Fruit fly (Drosophila melanogaster) whole organism, embryonic: Measurements from ENCODE around the gene Pnn.

ENCODE experiments used
- Bdp1 ChIP-seq: fragments of 200-800 bp; sonication (Bioruptor generic); optimal IDR thresholded peaks from 3 replicates; lab custom pipeline; 2016; ENCODE audit warnings: missing biosample characterization, missing genetic modification characterization
- Bgb ChIP-seq: fragments of 200-800 bp; sonication (Bioruptor generic); IDR thresholded peaks from 2 replicates; pipeline ENCODE4 v1.3.6; 2022; ENCODE audit warnings: missing biosample characterization, missing genetic modification characterization; ENCODE audit not compliant: partially characterized antibody
- CG10209 ChIP-seq: fragments of 200-800 bp; sonication (Bioruptor generic); optimal IDR thresholded peaks from 3 replicates; lab custom pipeline; 2017; ENCODE audit warnings: missing biosample characterization, mild to moderate bottlenecking, missing genetic modification characterization, missing genetic modification reagents
- CG1024 ChIP-seq: fragments of 200-800 bp; sonication (Bioruptor generic); IDR thresholded peaks from 2 replicates; pipeline ENCODE4 v1.3.6; 2022; ENCODE audit warnings: missing biosample characterization, missing genetic modification characterization
- CG10543 ChIP-seq: fragments of 200-800 bp; sonication (Bioruptor generic); optimal IDR thresholded peaks from 3 replicates; lab custom pipeline; 2017; ENCODE audit warnings: missing biosample characterization, mild to moderate bottlenecking, missing genetic modification characterization, moderate library complexity
- CG10959 ChIP-seq: fragments of 200-800 bp; sonication (Bioruptor generic); IDR thresholded peaks from 2 replicates; pipeline ENCODE4 v1.3.6; 2022; ENCODE audit warnings: missing biosample characterization, missing genetic modification characterization
- CG11085 ChIP-seq: fragments of 200-800 bp; sonication (Bioruptor generic); IDR thresholded peaks from 2 replicates; pipeline ENCODE4 v1.3.6; 2022; ENCODE audit warnings: missing biosample characterization, missing genetic modification characterization
- CG11504 ChIP-seq: fragments of 200-800 bp; sonication (Bioruptor generic); optimal IDR thresholded peaks from 3 replicates; lab custom pipeline; 2019; ENCODE audit warnings: missing biosample characterization, mild to moderate bottlenecking, missing genetic modification characterization, moderate library complexity
- CG12769 ChIP-seq: fragments of 200-800 bp; sonication (Bioruptor generic); optimal IDR thresholded peaks from 2 replicates; lab custom pipeline; 2019; ENCODE audit warnings: missing biosample characterization, mild to moderate bottlenecking, missing genetic modification characterization, moderate library complexity
- CG15011 ChIP-seq: fragments of 200-800 bp; sonication (Bioruptor generic); optimal IDR thresholded peaks from 3 replicates; lab custom pipeline; 2018; ENCODE audit warnings: missing biosample characterization, mild to moderate bottlenecking, missing genetic modification characterization
- CG1602 ChIP-seq: fragments of 200-800 bp; sonication (Bioruptor generic); optimal IDR thresholded peaks from 3 replicates; lab custom pipeline; 2016; ENCODE audit warnings: missing biosample characterization, missing genetic modification characterization
- CG17912 ChIP-seq: fragments of 200-800 bp; sonication (Bioruptor generic); optimal IDR thresholded peaks from 2 replicates; lab custom pipeline; 2018; ENCODE audit warnings: missing biosample characterization, mild to moderate bottlenecking, missing genetic modification characterization
- CG2199 ChIP-seq: fragments of 200-800 bp; sonication (Bioruptor generic); IDR thresholded peaks from 3 replicates; pipeline ENCODE4 v1.3.6; 2022; ENCODE audit warnings: missing biosample characterization, missing genetic modification characterization
- CG32532 ChIP-seq: fragments of 200-800 bp; sonication (Bioruptor generic); IDR thresholded peaks from 2 replicates; pipeline ENCODE4 v1.3.6; 2022; ENCODE audit warnings: missing biosample characterization, missing genetic modification characterization
- CG33213 ChIP-seq: fragments of 200-800 bp; sonication (Bioruptor generic); optimal IDR thresholded peaks from 3 replicates; lab custom pipeline; 2016; ENCODE audit warnings: missing biosample characterization, missing genetic modification characterization
- CG34422 ChIP-seq: fragments of 200-800 bp; sonication (Bioruptor generic); IDR thresholded peaks from 3 replicates; pipeline ENCODE4 v1.3.6; 2022; ENCODE audit warnings: missing biosample characterization, missing genetic modification characterization
- CG4730 ChIP-seq: fragments of 200-800 bp; sonication (Bioruptor generic); IDR thresholded peaks from 2 replicates; pipeline ENCODE4 v1.3.6; 2022; ENCODE audit warnings: missing biosample characterization, missing genetic modification characterization
- CG6813 ChIP-seq: fragments of 200-800 bp; sonication (Bioruptor generic); optimal IDR thresholded peaks from 2 replicates; lab custom pipeline; 2017; ENCODE audit warnings: missing biosample characterization, missing genetic modification characterization, mild to moderate bottlenecking, moderate library complexity, missing genetic modification reagents
- CG7786 ChIP-seq: fragments of 200-800 bp; sonication (Bioruptor generic); optimal IDR thresholded peaks from 2 replicates; lab custom pipeline; 2016; ENCODE audit warnings: missing biosample characterization, missing genetic modification characterization
- CG8359 ChIP-seq: fragments of 200-800 bp; sonication (Bioruptor generic); optimal IDR thresholded peaks from 2 replicates; lab custom pipeline; 2017; ENCODE audit warnings: missing biosample characterization, mild to moderate bottlenecking, missing genetic modification characterization, borderline replicate concordance
- CoRest ChIP-seq: fragments of 200-800 bp; sonication (Bioruptor generic); optimal IDR thresholded peaks from 3 replicates; lab custom pipeline; 2018; ENCODE audit warnings: missing biosample characterization, mild to moderate bottlenecking, missing genetic modification characterization, moderate library complexity
- Dip2 ChIP-seq: fragments of 200-800 bp; sonication (Bioruptor generic); IDR thresholded peaks from 2 replicates; pipeline ENCODE4 v1.3.6; 2022; ENCODE audit warnings: missing biosample characterization, missing genetic modification characterization
- Fer2 ChIP-seq: fragments of 200-800 bp; sonication (Bioruptor generic); optimal IDR thresholded peaks from 2 replicates; lab custom pipeline; 2018; ENCODE audit warnings: missing biosample characterization, mild to moderate bottlenecking, missing genetic modification characterization, moderate library complexity
- H2.0 ChIP-seq: fragments of 200-800 bp; sonication (Bioruptor generic); IDR thresholded peaks from 2 replicates; pipeline ENCODE4 v1.3.6; 2022; ENCODE audit warnings: missing biosample characterization, missing genetic modification characterization
- Hmr ChIP-seq: fragments of 200-800 bp; sonication (Bioruptor generic); optimal IDR thresholded peaks from 3 replicates; lab custom pipeline; 2017; ENCODE audit warnings: mild to moderate bottlenecking, missing biosample characterization, missing genetic modification reagents, missing genetic modification characterization
- Hr39 ChIP-seq: fragments of >200 bp; optimal IDR thresholded peaks from 2 replicates; lab custom pipeline; 2017
- Med ChIP-seq: fragments of 200-800 bp; sonication (Bioruptor generic); peaks from one replicate; lab custom pipeline; 2016; ENCODE audit warnings: missing biosample characterization, missing genetic modification characterization, mild to moderate bottlenecking, inconsistent platforms, moderate library complexity
- Nf-YC ChIP-seq: fragments of 200-800 bp; optimal IDR thresholded peaks from 3 replicates; lab custom pipeline; 2019; ENCODE audit warnings: missing biosample characterization, mild to moderate bottlenecking, missing genetic modification characterization, moderate library complexity
- PHDP ChIP-seq: fragments of 200-800 bp; sonication (Bioruptor generic); optimal IDR thresholded peaks from 3 replicates; lab custom pipeline; 2018; ENCODE audit warnings: missing biosample characterization, mild to moderate bottlenecking, missing genetic modification characterization, moderate library complexity
- Rx ChIP-seq: fragments of 200-800 bp; sonication (Bioruptor generic); IDR thresholded peaks from 2 replicates; pipeline ENCODE4 v1.3.6; 2022; ENCODE audit warnings: missing biosample characterization, missing genetic modification characterization
- Sox100B ChIP-seq: fragments of 200-800 bp; sonication (Bioruptor generic); optimal IDR thresholded peaks from 3 replicates; lab custom pipeline; 2018; ENCODE audit warnings: missing biosample characterization, mild to moderate bottlenecking, missing genetic modification characterization
- Sox102F ChIP-seq: fragments of 200-800 bp; sonication (Bioruptor generic); optimal IDR thresholded peaks from 2 replicates; lab custom pipeline; 2018; ENCODE audit warnings: missing biosample characterization, mild to moderate bottlenecking, missing genetic modification characterization, moderate library complexity
- bab2 ChIP-seq: fragments of 200-800 bp; sonication (Bioruptor generic); optimal IDR thresholded peaks from 2 replicates; lab custom pipeline; 2016; ENCODE audit warnings: missing biosample characterization, missing genetic modification characterization
- cad ChIP-seq: fragments of >200 bp; optimal IDR thresholded peaks from 2 replicates; lab custom pipeline; 2017; ENCODE audit warnings: missing biosample characterization, missing genetic modification characterization
- chinmo ChIP-seq: fragments of 200-800 bp; sonication (Bioruptor generic); IDR thresholded peaks from 4 replicates; pipeline ENCODE4 v1.3.6; 2022; ENCODE audit warnings: missing biosample characterization, missing genetic modification characterization; ENCODE audit not compliant: partially characterized antibody
- corto ChIP-seq: fragments of 200-800 bp; sonication (Bioruptor generic); optimal IDR thresholded peaks from 2 replicates; lab custom pipeline; 2016; ENCODE audit warnings: missing biosample characterization, mild to moderate bottlenecking, missing genetic modification characterization, moderate library complexity
- crol ChIP-seq: fragments of 200-800 bp; sonication (Bioruptor generic); IDR thresholded peaks from 2 replicates; pipeline ENCODE4 v1.3.6; 2022; ENCODE audit warnings: missing biosample characterization, missing genetic modification characterization
- dysf ChIP-seq: fragments of 200-800 bp; sonication (Bioruptor generic); IDR thresholded peaks from 3 replicates; pipeline ENCODE4 v1.3.6; 2022; ENCODE audit warnings: missing biosample characterization, missing genetic modification characterization
- emc ChIP-seq: fragments of 200-800 bp; sonication (Bioruptor generic); optimal IDR thresholded peaks from 2 replicates; lab custom pipeline; 2016; ENCODE audit warnings: missing biosample characterization, missing genetic modification characterization
- fd102C ChIP-seq: fragments of 200-800 bp; sonication (Bioruptor generic); optimal IDR thresholded peaks from 2 replicates; lab custom pipeline; 2018; ENCODE audit warnings: missing biosample characterization, mild to moderate bottlenecking, missing genetic modification characterization, moderate library complexity
- fd64A ChIP-seq: fragments of 200-800 bp; sonication (Bioruptor generic); optimal IDR thresholded peaks from 3 replicates; lab custom pipeline; 2018; ENCODE audit warnings: missing biosample characterization, mild to moderate bottlenecking, missing genetic modification characterization
- gsb ChIP-seq: fragments of 200-800 bp; sonication (Bioruptor generic); IDR thresholded peaks from 2 replicates; pipeline ENCODE4 v1.3.6; 2022; ENCODE audit warnings: missing biosample characterization, missing genetic modification characterization
- h ChIP-seq: fragments of >200 bp; optimal IDR thresholded peaks from 2 replicates; lab custom pipeline; 2017
- mirr ChIP-seq: fragments of 200-800 bp; sonication (Bioruptor generic); optimal IDR thresholded peaks from 3 replicates; lab custom pipeline; 2018; ENCODE audit warnings: missing biosample characterization, mild to moderate bottlenecking, missing genetic modification characterization
- nmo ChIP-seq: fragments of 200-800 bp; sonication (Bioruptor generic); optimal IDR thresholded peaks from 2 replicates; lab custom pipeline; 2018; ENCODE audit warnings: missing biosample characterization, mild to moderate bottlenecking, missing genetic modification characterization, moderate library complexity
- run ChIP-seq: fragments of 200-800 bp; sonication (Bioruptor generic); optimal IDR thresholded peaks from 3 replicates; lab custom pipeline; 2018; ENCODE audit warnings: missing biosample characterization, mild to moderate bottlenecking, missing genetic modification characterization
- schlank ChIP-seq: fragments of 200-800 bp; sonication (Bioruptor generic); optimal IDR thresholded peaks from 2 replicates; lab custom pipeline; 2018; ENCODE audit warnings: missing biosample characterization, mild to moderate bottlenecking, missing genetic modification characterization
- sim ChIP-seq: fragments of 200-800 bp; sonication (Bioruptor generic); IDR thresholded peaks from 2 replicates; pipeline ENCODE4 v1.3.6; 2022; ENCODE audit warnings: missing biosample characterization, missing genetic modification characterization
- sr ChIP-seq: fragments of 200-800 bp; sonication (Bioruptor generic); IDR thresholded peaks from 3 replicates; pipeline ENCODE4 v1.3.6; 2022; ENCODE audit warnings: missing biosample characterization, missing genetic modification characterization
- stc ChIP-seq: fragments of 200-800 bp; sonication (Bioruptor generic); IDR thresholded peaks from 2 replicates; pipeline ENCODE4 v1.3.6; 2022; ENCODE audit warnings: missing biosample characterization, missing genetic modification characterization

Gene Pnn

DNA sequence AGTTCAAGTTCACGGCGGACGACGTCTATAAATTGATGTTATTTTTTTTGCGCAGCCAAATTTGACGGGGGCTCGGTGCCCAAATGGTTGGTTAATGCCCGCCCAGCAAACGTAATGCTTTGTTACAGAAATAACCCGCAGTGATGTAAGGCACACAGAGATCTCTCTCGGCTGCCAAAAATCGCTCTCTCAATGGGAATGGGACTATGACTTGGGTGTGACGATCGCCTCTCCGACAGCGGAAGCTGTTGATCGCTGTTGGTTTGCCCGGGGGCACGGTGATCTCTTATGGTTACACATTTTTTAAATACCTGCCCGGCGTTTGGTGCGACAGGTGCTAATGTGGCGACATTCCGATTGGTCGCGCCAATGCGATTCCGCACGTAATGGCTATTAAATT lies 29.4 kb downstream of the Pnn start (continued):
- TF ChIP-seq Rx = no peak
- no peak for TF ChIP-seq CG10959 (GFP tag; lab: Robert Waterston, UW)
- no peak for TF ChIP-seq CG1602 (GFP tag; lab: Kevin White, UChicago)
- TF ChIP-seq CG12769 (tag; lab: Kevin White, UChicago) = peak; percentile 80
- 0 out of 2 replicates have a peak, but pooled peaks have one; percentile 24 for TF ChIP-seq CG32532 (GFP tag; lab: Robert Waterston, UW)
- no peak for TF ChIP-seq Hmr (GFP tag; lab: Kevin White, UChicago)
- TF ChIP-seq CG10543 (GFP tag; lab: Kevin White, UChicago) = peak; percentile 72
- TF ChIP-seq fd64A = no peak

DNA sequence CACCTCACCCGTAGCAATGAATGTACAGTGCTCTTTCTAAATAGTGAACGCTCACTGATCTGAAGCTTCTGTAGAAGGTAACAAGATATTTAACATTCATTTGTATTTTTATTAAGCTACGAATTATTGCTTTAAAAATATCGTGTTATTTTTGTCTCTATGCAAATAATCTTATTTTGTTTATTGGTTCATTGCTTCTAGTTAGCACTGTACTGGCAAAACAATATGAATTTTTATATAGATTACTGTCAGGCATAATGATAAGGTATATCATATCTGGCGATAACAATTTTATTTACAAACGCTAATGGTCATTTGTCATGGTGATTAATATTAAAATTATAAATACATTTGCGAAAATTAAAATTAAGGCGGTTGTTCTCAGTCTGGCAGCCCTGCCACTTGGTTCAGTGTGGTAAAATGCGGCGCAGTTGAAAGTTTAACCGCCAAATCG lies 30.8 kb downstream of the Pnn start, which contains the start of gene CG9471:
TSS of gene CG9471 (minus strand) at position 24 of the 454 bp plus-strand sequence.
- 0 out of 3 replicates have a peak, but pooled peaks have one; percentile 52 for TF ChIP-seq CG2199 (GFP tag; lab: Robert Waterston, UW)
- peak; percentile 87 for TF ChIP-seq bab2 (GFP tag; lab: Kevin White, UChicago)
- peak; percentile 80 for TF ChIP-seq gsb (GFP tag; lab: Robert Waterston, UW)
- peak; percentile 93 for TF ChIP-seq CG34422 (GFP tag; lab: Robert Waterston, UW)
- peak; percentile 93 for TF ChIP-seq H2.0 (GFP tag; lab: Robert Waterston, UW)
- peak; percentile 93 for TF ChIP-seq Sox102F (GFP tag; lab: Kevin White, UChicago)
- 0 out of 2 replicates have a peak, but pooled peaks have one; percentile 6 for TF ChIP-seq crol (GFP tag; lab: Robert Waterston, UW)
- peak; percentile 57 for TF ChIP-seq fd102C (GFP tag; lab: Kevin White, UChicago)
- peak; percentile 85 for TF ChIP-seq Sox100B (GFP tag; lab: Kevin White, UChicago)
- TF ChIP-seq CG11085 (GFP tag; lab: Robert Waterston, UW) = peak; percentile 86
- no peak for TF ChIP-seq h (lab: Kevin White, UChicago)
- peak; percentile 91 for TF ChIP-seq CoRest (tag; lab: Kevin White, UChicago)
- peak; percentile 86 for TF ChIP-seq CG15011
- TF ChIP-seq CG6813 (GFP tag; lab: Kevin White, UChicago) = peak; percentile 74
- TF ChIP-seq sr (GFP tag; lab: Robert Waterston, UW) = peak; percentile 48; the same call in 1 of the 3 replicates
- TF ChIP-seq mirr = peak; percentile 88
- peak; percentile 96 for TF ChIP-seq Med (GFP tag; lab: Kevin White, UChicago)
- TF ChIP-seq corto = peak; percentile 86
- TF ChIP-seq Nf-YC (tag; lab: Kevin White, UChicago) = peak; percentile 82
- peak; percentile 89 for TF ChIP-seq CG4730 (GFP tag; lab: Robert Waterston, UW)
- peak; percentile 95 for TF ChIP-seq PHDP (tag; lab: Kevin White, UChicago)
- TF ChIP-seq CG17912 (GFP tag; lab: Kevin White, UChicago) = peak; percentile 77
- TF ChIP-seq run = peak; percentile 75
- TF ChIP-seq CG33213 (GFP tag; lab: Kevin White, UChicago) = peak; percentile 80
- peak; percentile 92 for TF ChIP-seq CG11504 (tag; lab: Kevin White, UChicago)
- TF ChIP-seq Dip2 (GFP tag; lab: Robert Waterston, UW) = peak; percentile 25; the same call in 1 of the 2 replicates
- TF ChIP-seq CG1024 (GFP tag; lab: Robert Waterston, UW) = peak; percentile 56; the same call in 1 of the 2 replicates
- TF ChIP-seq emc (GFP tag; lab: Kevin White, UChicago) = peak; percentile 70
- peak; percentile 94 for TF ChIP-seq stc (GFP tag; lab: Robert Waterston, UW)
- no peak for TF ChIP-seq chinmo (GFP tag; lab: Robert Waterston, UW)
- TF ChIP-seq Hr39 = no peak
- peak; percentile 93 for TF ChIP-seq CG7786 (GFP tag; lab: Kevin White, UChicago)
- peak; percentile 73 for TF ChIP-seq sim (GFP tag; lab: Robert Waterston, UW)
- TF ChIP-seq CG8359 (GFP tag; lab: Kevin White, UChicago) = peak; percentile 14
- TF ChIP-seq dysf (GFP tag; lab: Robert Waterston, UW) = peak; percentile 94
- TF ChIP-seq Bdp1 = peak; percentile 78
- TF ChIP-seq schlank = peak; percentile 84
- TF ChIP-seq Bgb = peak; percentile 15; the same call in 1 of the 2 replicates
- peak; percentile 92 for TF ChIP-seq nmo (GFP tag; lab: Kevin White, UChicago)
- TF ChIP-seq cad (GFP tag; lab: Kevin White, UChicago) = no peak
- TF ChIP-seq CG10209 (GFP tag; lab: Kevin White, UChicago) = peak; percentile 90
- TF ChIP-seq Fer2 = peak; percentile 85
